Fruit fly (Drosophila melanogaster) whole organism: ENCODE results near the gene CG13364.

ENCODE experiments used
- CG8478 ChIP-seq: fragments of >200 bp; optimal IDR thresholded peaks from 2 replicates; lab custom pipeline; 2018; ENCODE audit warnings: inconsistent platforms
- psq ChIP-seq: fragments of >200 bp; optimal IDR thresholded peaks from 2 replicates; lab custom pipeline; 2017

DNA sequence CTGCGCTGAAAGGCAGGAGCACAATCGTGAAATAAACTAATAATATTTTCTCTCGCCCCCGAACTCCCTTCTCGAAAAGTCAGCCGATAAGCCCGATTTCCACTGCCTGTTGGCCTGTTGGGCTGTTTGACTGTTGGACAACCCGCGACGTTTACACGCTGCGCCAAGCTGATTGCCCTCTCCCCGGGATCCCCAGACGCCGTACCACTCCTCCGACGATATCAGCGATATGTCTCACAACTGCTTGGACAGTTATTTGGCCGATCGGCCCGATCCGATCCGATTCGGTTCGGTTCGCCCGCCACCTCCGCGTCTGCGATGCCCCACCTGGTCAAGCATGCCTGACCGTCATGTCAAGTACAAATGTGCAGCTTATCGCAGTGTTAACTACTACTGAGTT lies 25.3 kb downstream of the CG13364 start:
- TF ChIP-seq psq (no peak), CG8478 (lab: Kevin White, UChicago) (no peak)
